Fruit fly (Drosophila melanogaster): Measurements from ENCODE around the gene Ibf1.
A peak's percentile ranks its signal among the peaks of the same experiment; 100 is the strongest.

Ibf1 gene

DNA sequence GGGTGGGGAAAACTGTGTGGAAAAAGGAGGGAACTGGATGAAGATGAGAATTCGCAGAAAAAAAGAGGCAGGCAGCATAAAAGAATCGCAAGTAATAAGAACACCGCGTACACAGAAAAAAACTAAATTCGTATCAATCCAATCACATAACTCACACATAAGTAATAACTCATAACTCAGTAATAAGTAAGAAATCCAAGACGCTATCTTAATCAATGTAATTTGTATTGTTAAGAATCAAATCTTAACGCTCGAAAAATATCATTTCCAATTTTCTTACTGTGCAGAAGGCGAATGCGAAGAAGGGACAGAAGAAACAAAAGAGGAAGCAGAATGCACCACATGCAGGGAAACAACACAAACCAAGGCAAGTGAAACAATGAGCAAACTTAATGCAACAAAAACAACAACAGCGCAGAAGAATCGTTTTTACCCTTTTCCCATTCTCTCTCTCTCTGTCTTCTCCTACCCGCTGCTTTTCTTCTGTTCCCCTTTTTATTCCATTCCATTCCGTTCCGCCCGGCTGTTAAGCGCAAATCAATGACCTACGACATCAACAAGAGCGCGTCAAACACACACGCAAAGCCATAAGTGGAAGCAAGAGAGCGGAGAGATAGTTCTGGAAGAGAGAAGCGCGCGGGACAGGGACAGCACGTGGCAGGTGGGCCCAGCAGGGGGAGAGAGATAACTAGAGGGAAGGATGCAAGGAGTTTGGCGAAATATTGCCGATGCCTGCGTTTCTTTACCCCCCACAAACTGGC, 29.5 kb upstream of the Ibf1 start (continued):
- TF ChIP-seq lola (GFP tag; optimal IDR thresholded peaks at IDR 0.05) (no peak), Hr83 (GFP tag; optimal IDR thresholded peaks at IDR 0.05; ENCODE audit: poor library complexity, severe bottlenecking) (peak; percentile 54), HLH106 (tag; optimal IDR thresholded peaks at IDR 0.05) (peak; percentile 98), Hr78 (GFP tag; optimal IDR thresholded peaks at IDR 0.05) (no peak)

DNA sequence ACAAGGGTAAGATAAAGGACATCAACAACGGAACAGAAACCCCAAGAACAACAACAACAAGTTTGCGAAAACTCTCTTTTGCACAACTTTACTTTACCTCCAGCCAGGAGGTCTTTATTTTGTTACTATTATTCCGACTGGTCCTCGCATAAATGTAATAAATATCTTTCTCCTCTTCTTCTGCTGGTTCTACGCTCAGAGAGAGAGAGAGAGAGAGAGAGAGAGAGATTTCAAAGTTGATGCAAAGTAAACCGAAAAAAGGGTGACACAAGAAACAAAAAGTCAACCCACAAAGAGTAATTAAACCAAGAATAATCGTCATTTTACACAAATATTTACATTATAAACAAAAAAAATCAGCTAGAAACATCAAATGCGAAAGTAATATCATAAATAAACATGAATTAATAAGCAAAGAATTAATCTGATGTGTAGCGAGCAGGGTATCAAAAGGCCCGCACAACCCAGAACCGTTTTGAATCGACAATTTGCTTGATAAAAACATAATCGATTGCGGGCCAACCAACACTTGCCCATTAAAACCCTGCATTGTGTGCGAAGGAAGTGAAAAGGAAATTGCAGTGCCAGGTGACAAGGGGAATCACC, 28.7 kb upstream of the Ibf1 start:
- peak; percentile 43 for TF ChIP-seq fru (GFP tag; optimal IDR thresholded peaks at IDR 0.05)
- TF ChIP-seq br (GFP tag; optimal IDR thresholded peaks at IDR 0.05): peak; percentile 36
- TF ChIP-seq Vsx2 (GFP tag; optimal IDR thresholded peaks at IDR 0.05; ENCODE audit: partially characterized antibody): no peak
- TF ChIP-seq Rel (GFP tag; optimal IDR thresholded peaks at IDR 0.05): no peak
- TF ChIP-seq Rel (tag; optimal IDR thresholded peaks at IDR 0.05): peak; percentile 50
- TF ChIP-seq sage (GFP tag; optimal IDR thresholded peaks at IDR 0.05): peak; percentile 24
- TF ChIP-seq pan (optimal IDR thresholded peaks at IDR 0.05): no peak
- TF ChIP-seq Hr83 (GFP tag; optimal IDR thresholded peaks at IDR 0.05; ENCODE audit: poor library complexity, severe bottlenecking): no peak
- peak; percentile 48 for TF ChIP-seq rgr (GFP tag; optimal IDR thresholded peaks at IDR 0.05)
- TF ChIP-seq foxo (GFP tag; optimal IDR thresholded peaks at IDR 0.05): peak in 1 of 2 experiments; percentile 33
- TF ChIP-seq OdsH (GFP tag; optimal IDR thresholded peaks at IDR 0.05): peak; percentile 18
- TF ChIP-seq psq (GFP tag; optimal IDR thresholded peaks at IDR 0.05): peak; percentile 10
- peak; percentile 9 for TF ChIP-seq Sp1 (GFP tag; optimal IDR thresholded peaks at IDR 0.05)
- peak; percentile 45 for TF ChIP-seq h (GFP tag; optimal IDR thresholded peaks at IDR 0.05)
- TF ChIP-seq ey (GFP tag; optimal IDR thresholded peaks at IDR 0.05): no peak
- peak; percentile 51 for TF ChIP-seq woc (GFP tag; optimal IDR thresholded peaks at IDR 0.05)

DNA sequence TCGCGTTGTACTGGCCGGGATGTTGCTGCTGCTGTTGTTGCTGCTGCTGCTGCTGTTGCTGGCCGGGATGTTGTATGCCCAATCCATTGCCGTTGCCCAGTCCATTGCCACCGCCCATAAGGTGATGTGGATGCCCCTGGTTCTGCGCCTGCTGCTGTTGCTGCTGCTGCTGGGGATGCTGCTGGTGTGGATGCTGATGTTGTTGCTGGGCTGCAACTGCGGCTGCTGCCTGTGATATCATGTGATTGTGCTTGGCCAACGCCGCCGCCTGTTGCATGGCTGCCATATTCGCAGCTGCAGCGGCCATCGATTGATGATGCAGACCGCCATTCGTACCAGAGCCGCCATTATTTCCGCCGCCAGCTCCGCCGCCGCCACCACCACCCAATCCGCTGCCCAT, 26.4 kb upstream of the Ibf1 start:
- TF ChIP-seq pan (optimal IDR thresholded peaks at IDR 0.05) (no peak), OdsH (GFP tag; optimal IDR thresholded peaks at IDR 0.05) (no peak), Dfd (GFP tag; optimal IDR thresholded peaks at IDR 0.05) (peak; percentile 92)

DNA sequence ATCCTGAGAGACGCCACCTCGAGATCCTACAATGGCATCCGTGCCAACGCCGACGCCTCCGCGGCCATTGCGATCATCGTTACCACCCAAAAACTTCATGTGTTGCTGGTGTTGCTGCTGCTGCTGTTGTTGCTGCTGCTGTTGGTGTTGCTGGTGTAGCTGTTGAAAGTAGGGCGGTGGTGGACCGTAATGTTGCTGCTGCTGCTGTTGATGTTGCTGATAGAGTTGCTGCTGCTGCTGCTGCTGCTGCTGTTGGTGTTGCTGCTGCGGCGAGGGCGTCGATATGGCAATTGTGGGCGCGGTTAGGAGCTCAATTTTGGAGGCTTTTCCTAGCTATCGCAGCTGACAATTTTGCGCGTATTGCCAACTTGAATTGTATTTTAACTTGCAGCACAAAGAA, 25.0 kb upstream of the Ibf1 start:
- TF ChIP-seq Hr83 (GFP tag; optimal IDR thresholded peaks at IDR 0.05; ENCODE audit: poor library complexity, severe bottlenecking) (no peak), Dfd (GFP tag; optimal IDR thresholded peaks at IDR 0.05) (peak; percentile 97), h (GFP tag; optimal IDR thresholded peaks at IDR 0.05) (no peak)

DNA sequence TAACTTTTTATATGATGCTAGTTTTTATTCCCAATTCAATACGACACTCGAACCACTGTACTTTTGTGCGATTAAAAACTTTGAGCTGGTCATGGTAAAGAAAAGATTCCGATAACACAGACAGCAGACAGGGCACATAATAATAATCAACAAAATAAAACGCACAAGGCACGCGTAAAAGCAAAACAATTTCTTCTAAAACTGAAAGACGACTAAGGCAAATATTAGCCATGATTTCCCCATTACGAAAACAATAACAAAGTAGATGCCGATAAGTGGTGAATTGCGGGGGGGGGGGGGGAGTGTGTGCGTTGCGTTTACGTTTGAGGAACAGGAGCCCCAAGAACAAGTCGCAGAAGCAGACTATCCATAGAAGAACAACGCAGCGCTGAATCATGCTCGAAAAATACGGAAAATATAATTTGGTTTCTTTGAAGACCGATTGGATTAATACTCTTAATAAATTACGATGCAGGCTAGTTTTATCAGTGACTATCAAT, 24.0 kb upstream of the Ibf1 start:
- TF ChIP-seq Dfd (GFP tag; optimal IDR thresholded peaks at IDR 0.05) (peak; percentile 42), dsf (GFP tag; optimal IDR thresholded peaks at IDR 0.05; ENCODE audit: borderline replicate concordance) (no peak), Myc (optimal IDR thresholded peaks at IDR 0.05) (no peak), pan (optimal IDR thresholded peaks at IDR 0.05) (no peak), usp (GFP tag; optimal IDR thresholded peaks at IDR 0.05) (no peak)

DNA sequence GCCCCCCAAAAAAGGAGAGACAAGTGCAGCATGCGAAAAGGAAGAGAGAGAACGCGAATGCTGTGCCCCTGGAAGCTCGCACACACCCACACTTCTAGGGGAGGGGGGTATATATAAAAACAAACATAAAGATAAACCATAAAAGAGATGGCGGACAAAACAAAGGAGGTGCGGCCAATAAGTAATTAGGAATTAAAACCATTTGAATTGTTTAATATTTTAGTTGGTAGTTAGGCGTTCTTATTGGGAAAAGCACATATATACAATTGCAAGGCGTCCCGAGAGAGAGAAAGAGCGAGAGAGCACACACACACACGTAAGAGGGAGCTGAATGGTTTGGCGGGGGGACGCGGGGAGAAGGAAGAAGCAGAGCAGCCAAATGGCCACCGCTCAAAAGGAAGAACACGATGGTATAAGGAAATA, 22.7 kb upstream of the Ibf1 start:
- no peak for TF ChIP-seq Dfd (GFP tag; optimal IDR thresholded peaks at IDR 0.05)
- TF ChIP-seq psq (GFP tag; optimal IDR thresholded peaks at IDR 0.05): peak; percentile 97
- TF ChIP-seq N (GFP tag; optimal IDR thresholded peaks at IDR 0.05): peak; percentile 55
- no peak for TF ChIP-seq Hnf4 (GFP tag; optimal IDR thresholded peaks at IDR 0.05)
- TF ChIP-seq HLH106 (tag; optimal IDR thresholded peaks at IDR 0.05): no peak
- no peak for TF ChIP-seq CG9705 (GFP tag; optimal IDR thresholded peaks at IDR 0.05)
- TF ChIP-seq Mio (GFP tag; optimal IDR thresholded peaks at IDR 0.05): no peak
- TF ChIP-seq dsf (GFP tag; optimal IDR thresholded peaks at IDR 0.05; ENCODE audit: borderline replicate concordance): no peak
- no peak for TF ChIP-seq Jra (GFP tag; optimal IDR thresholded peaks at IDR 0.05)
- no peak for TF ChIP-seq tai (GFP tag; optimal IDR thresholded peaks at IDR 0.05)
- TF ChIP-seq usp (GFP tag; optimal IDR thresholded peaks at IDR 0.05): no peak
- TF ChIP-seq sv (GFP tag; optimal IDR thresholded peaks at IDR 0.05): no peak
- no peak for TF ChIP-seq Rel (GFP tag; optimal IDR thresholded peaks at IDR 0.05)
- no peak for TF ChIP-seq Rel (tag; optimal IDR thresholded peaks at IDR 0.05)
- TF ChIP-seq Hr78 (GFP tag; optimal IDR thresholded peaks at IDR 0.05): no peak
- no peak for TF ChIP-seq lola (GFP tag; optimal IDR thresholded peaks at IDR 0.05)
- no peak for TF ChIP-seq GATAd (GFP tag; optimal IDR thresholded peaks at IDR 0.05)
- no peak for TF ChIP-seq woc (GFP tag; optimal IDR thresholded peaks at IDR 0.05)
- TF ChIP-seq OdsH (GFP tag; optimal IDR thresholded peaks at IDR 0.05): no peak
- no peak for TF ChIP-seq foxo (GFP tag; optimal IDR thresholded peaks at IDR 0.05)
- TF ChIP-seq fru (GFP tag; optimal IDR thresholded peaks at IDR 0.05): peak; percentile 42
- TF ChIP-seq CG32264 (GFP tag; optimal IDR thresholded peaks at IDR 0.05): no peak
- TF ChIP-seq h (GFP tag; optimal IDR thresholded peaks at IDR 0.05): no peak
- TF ChIP-seq CrebA (GFP tag; optimal IDR thresholded peaks at IDR 0.05; ENCODE audit: borderline replicate concordance): no peak
- TF ChIP-seq Dif (GFP tag; optimal IDR thresholded peaks at IDR 0.05; ENCODE audit: partially characterized antibody): peak; percentile 17
- no peak for TF ChIP-seq Myc (optimal IDR thresholded peaks at IDR 0.05)
- TF ChIP-seq ey (GFP tag; optimal IDR thresholded peaks at IDR 0.05): no peak
- TF ChIP-seq pan (optimal IDR thresholded peaks at IDR 0.05): no peak
- TF ChIP-seq Vsx2 (GFP tag; optimal IDR thresholded peaks at IDR 0.05; ENCODE audit: partially characterized antibody): no peak
- no peak for TF ChIP-seq Abd-B (GFP tag; optimal IDR thresholded peaks at IDR 0.05)
- TF ChIP-seq br (GFP tag; optimal IDR thresholded peaks at IDR 0.05): peak; percentile 10
- TF ChIP-seq rgr (GFP tag; optimal IDR thresholded peaks at IDR 0.05): no peak
